Worm (Caenorhabditis elegans) whole organism, L1 larva: Measurements from ENCODE around the gene akt-2.

Experiments
- blmp-1 ChIP-seq: fragments of 150-350 bp; optimal IDR thresholded peaks from 2 replicates; lab custom pipeline; 2014; ENCODE audit warnings: missing biosample characterization, missing genetic modification characterization
- ceh-82 ChIP-seq, 3 experiments: fragments of 150-350 bp in 1 of 3; sonication (generic microtip) in 2 of 3; optimal IDR thresholded peaks; 2 replicates each; lab custom pipeline; 2014 to 2017; ENCODE audit warnings: missing biosample characterization in 3 of 3, missing genetic modification characterization in 3 of 3
- elt-3 ChIP-seq, 6 experiments: fragments of 150-350 bp in 1 of 6; sonication (generic microtip); optimal IDR thresholded peaks; 2 replicates each; lab custom pipeline; 2017 to 2018; ENCODE audit warnings: missing biosample characterization in 6 of 6, missing genetic modification characterization in 6 of 6, inconsistent platforms in 1 of 6
- fkh-10 ChIP-seq: sonication (generic microtip); optimal IDR thresholded peaks from 2 replicates; lab custom pipeline; 2017; ENCODE audit warnings: missing biosample characterization, missing genetic modification reagents, missing genetic modification characterization
- fkh-4 ChIP-seq: sonication (generic microtip); optimal IDR thresholded peaks from 2 replicates; lab custom pipeline; 2016; ENCODE audit warnings: missing compliant biosample characterization, missing genetic modification characterization, borderline replicate concordance
- fos-1 ChIP-seq: fragments of 150-350 bp; optimal IDR thresholded peaks from 2 replicates; lab custom pipeline; 2014; ENCODE audit warnings: missing biosample characterization, missing genetic modification characterization
- lin-15B ChIP-seq: fragments of 150-350 bp; sonication (generic microtip); optimal IDR thresholded peaks from 3 replicates; lab custom pipeline; 2014; ENCODE audit warnings: missing biosample characterization, missing genetic modification characterization
- mep-1 ChIP-seq: fragments of 150-350 bp; optimal IDR thresholded peaks from 2 replicates; lab custom pipeline; 2014; ENCODE audit warnings: missing biosample characterization, missing genetic modification characterization
- nhr-237 ChIP-seq: fragments of 150-350 bp; optimal IDR thresholded peaks from 2 replicates; lab custom pipeline; 2014; ENCODE audit warnings: missing biosample characterization, missing genetic modification characterization
- rnt-1 ChIP-seq: sonication (generic microtip); optimal IDR thresholded peaks from 2 replicates; lab custom pipeline; 2016; ENCODE audit warnings: mild to moderate bottlenecking, missing genetic modification characterization, moderate library complexity, missing compliant biosample characterization
- snpc-4 ChIP-seq: fragments of 150-350 bp; optimal IDR thresholded peaks from 2 replicates; lab custom pipeline; 2014; ENCODE audit warnings: missing biosample characterization, missing genetic modification characterization
- tbx-2 ChIP-seq: sonication (generic microtip); optimal IDR thresholded peaks from 2 replicates; lab custom pipeline; 2016; ENCODE audit warnings: missing genetic modification characterization, missing compliant biosample characterization
- ztf-11 ChIP-seq, 2 experiments: sonication (generic microtip); optimal IDR thresholded peaks; 2 replicates each; lab custom pipeline; 2016 to 2017; ENCODE audit warnings: missing genetic modification characterization in 2 of 2, missing biosample characterization in 1 of 2, missing compliant biosample characterization in 1 of 2
- ztf-4 ChIP-seq: fragments of 150-350 bp; optimal IDR thresholded peaks from 2 replicates; lab custom pipeline; 2014; ENCODE audit warnings: missing biosample characterization, missing genetic modification characterization

ce11 chrX:14141896-14142392 lies 5.6 kb upstream of the akt-2 start, which contains the start of gene ceh-89:
- TF ChIP-seq fkh-10 (GFP tag; lab: Kevin White, UChicago), result no peak
- no peak for TF ChIP-seq ceh-82 (tag; optimal IDR thresholded peaks at IDR 0.05; lab: Kevin White, UChicago)
- TF ChIP-seq fkh-4 (tag; lab: Kevin White, UChicago), result no peak
- no peak for TF ChIP-seq nhr-237 (tag; lab: Kevin White, UChicago)
- no peak for TF ChIP-seq tbx-2 (tag; lab: Kevin White, UChicago)
- TF ChIP-seq lin-15B, result no peak
- TF ChIP-seq ztf-11 (tag; optimal IDR thresholded peaks at IDR 0.05; lab: Kevin White, UChicago), result no peak
- TF ChIP-seq mep-1 (tag; lab: Kevin White, UChicago), result no peak
- no peak for TF ChIP-seq fos-1 (tag; lab: Kevin White, UChicago)
- TF ChIP-seq ztf-4 (tag; lab: Kevin White, UChicago), result no peak
- no peak for TF ChIP-seq snpc-4 (tag; lab: Kevin White, UChicago)
- no peak for TF ChIP-seq blmp-1 (tag; lab: Kevin White, UChicago)
- no peak for TF ChIP-seq rnt-1
- no peak for TF ChIP-seq elt-3 (tag; optimal IDR thresholded peaks at IDR 0.05; lab: Kevin White, UChicago)
